Fruit fly (Drosophila melanogaster) S2 (cell line): ENCODE data around the gene wrd.

ENCODE experiments used
- CG8478 ChIP-seq: fragments of >200 bp; optimal IDR thresholded peaks from 2 replicates; lab custom pipeline; 2018
- CTCF ChIP-seq, 2 experiments: fragments of >200 bp; optimal IDR thresholded peaks; 2 replicates each; lab custom pipeline; 2018

dm6 chr3R:18198518-18199118, 31.1 kb downstream of the wrd start:
- TF ChIP-seq CG8478 (no peak), CTCF (optimal IDR thresholded peaks at IDR 0.05; lab: Kevin White, UChicago) (no peak)
